Worm (Caenorhabditis elegans) whole organism, mixed stage, embryonic: ENCODE results near the gene C43F9.7.

Experiments used
- blmp-1 ChIP-seq: fragments of 150-350 bp; optimal IDR thresholded peaks from 2 replicates; lab custom pipeline; 2014; ENCODE audit warnings: missing biosample characterization, missing genetic modification characterization
- tbx-8 ChIP-seq: fragments of 200-800 bp; sonication (Bioruptor generic); optimal IDR thresholded peaks from 2 replicates; lab custom pipeline; 2018; ENCODE audit warnings: mild to moderate bottlenecking, missing genetic modification characterization, moderate library complexity, missing compliant biosample characterization
- zip-8 ChIP-seq: fragments of 150-350 bp; optimal IDR thresholded peaks from 2 replicates; lab custom pipeline; 2014; ENCODE audit warnings: missing biosample characterization, missing genetic modification characterization
- ztf-11 ChIP-seq: fragments of 150-350 bp; optimal IDR thresholded peaks from 2 replicates; lab custom pipeline; 2014; ENCODE audit warnings: missing biosample characterization, missing genetic modification characterization

ce11 chrIV:10628724-10629123, 35.3 kb upstream of the C43F9.7 start, which contains the start of gene R09H10.5:
- TF ChIP-seq tbx-8 (GFP tag; lab: Kevin White, UChicago) = no peak
- TF ChIP-seq zip-8 = no peak
- no peak for TF ChIP-seq blmp-1 (tag; lab: Kevin White, UChicago)
- TF ChIP-seq ztf-11 (tag; lab: Kevin White, UChicago) = no peak
